Fruit fly (Drosophila melanogaster): Measurements from ENCODE around the gene B9d1.

The B9d1 gene

dm6 chr3R:15493211-15493610 lies 11.5 kb downstream of the B9d1 start (continued):
- TF ChIP-seq grn (GFP tag; optimal IDR thresholded peaks at IDR 0.05) = no peak
- TF ChIP-seq ci (GFP tag; IDR thresholded peaks at IDR 0.05) = peak; percentile 45; the same call in 1 of the 3 replicates
- peak; percentile 2 for TF ChIP-seq HmgZ (tag; optimal IDR thresholded peaks at IDR 0.05)
- peak; percentile 42; the same call in 1 of the 3 replicates for TF ChIP-seq CG6791 (GFP tag; IDR thresholded peaks at IDR 0.05; ENCODE audit: partially characterized antibody)
- TF ChIP-seq psq (GFP tag; optimal IDR thresholded peaks at IDR 0.05) = no peak
- TF ChIP-seq Trl (optimal IDR thresholded peaks at IDR 0.05) = no peak
- TF ChIP-seq Trl (GFP tag; optimal IDR thresholded peaks at IDR 0.05) = no peak
- TF ChIP-seq Oli (tag; optimal IDR thresholded peaks at IDR 0.05) = no peak
- TF ChIP-seq CG10431 (GFP tag; optimal IDR thresholded peaks at IDR 0.05) = no peak
- no peak for TF ChIP-seq Stat92E (GFP tag; optimal IDR thresholded peaks at IDR 0.05)
- TF ChIP-seq CG2199 (GFP tag; IDR thresholded peaks at IDR 0.05) = peak; percentile 90
- TF ChIP-seq zen (tag; optimal IDR thresholded peaks at IDR 0.05) = peak; percentile 16
- TF ChIP-seq CG15696 (tag; optimal IDR thresholded peaks at IDR 0.05) = peak; percentile 0
- TF ChIP-seq h (optimal IDR thresholded peaks at IDR 0.05) = no peak
- TF ChIP-seq inv (GFP tag; IDR thresholded peaks at IDR 0.05; ENCODE audit: partially characterized antibody) = 0 out of 2 replicates have a peak, but pooled peaks have one; percentile 7
- TF ChIP-seq CG15011 (GFP tag; optimal IDR thresholded peaks at IDR 0.05) = no peak
- peak; percentile 80 for TF ChIP-seq Med (GFP tag)
- TF ChIP-seq nmo (GFP tag; optimal IDR thresholded peaks at IDR 0.05) = peak; percentile 9
- no peak for TF ChIP-seq CG7372 (GFP tag; IDR thresholded peaks at IDR 0.05)
- peak; percentile 13 for TF ChIP-seq NfI (GFP tag; optimal IDR thresholded peaks at IDR 0.05)
- no peak for TF ChIP-seq maf-S (GFP tag; optimal IDR thresholded peaks at IDR 0.05)
- no peak for TF ChIP-seq onecut (GFP tag; IDR thresholded peaks at IDR 0.05)
- TF ChIP-seq CG34422 (GFP tag; IDR thresholded peaks at IDR 0.05) = no peak
- TF ChIP-seq CG1602 (GFP tag; optimal IDR thresholded peaks at IDR 0.05) = no peak
- no peak for TF ChIP-seq ranshi (GFP tag; IDR thresholded peaks at IDR 0.05)
- peak; percentile 64; the same call in 1 of the 2 replicates for TF ChIP-seq amos (GFP tag; IDR thresholded peaks at IDR 0.05; ENCODE audit: partially characterized antibody)
- TF ChIP-seq CG18619 (GFP tag; optimal IDR thresholded peaks at IDR 0.05) = no peak
- TF ChIP-seq Abd-B (GFP tag; optimal IDR thresholded peaks at IDR 0.05) = peak; percentile 32
- TF ChIP-seq TFAM (GFP tag; optimal IDR thresholded peaks at IDR 0.05) = no peak
- no peak for TF ChIP-seq CG8765 (GFP tag; IDR thresholded peaks at IDR 0.05)
- TF ChIP-seq Xrp1 (GFP tag; IDR thresholded peaks at IDR 0.05) = no peak
- TF ChIP-seq lmd (GFP tag; IDR thresholded peaks at IDR 0.05) = no peak
- no peak for TF ChIP-seq CG3847 (GFP tag; IDR thresholded peaks at IDR 0.05)
- no peak for TF ChIP-seq fu2 (GFP tag; optimal IDR thresholded peaks at IDR 0.05)
- TF ChIP-seq tap (tag; optimal IDR thresholded peaks at IDR 0.05) = no peak
- TF ChIP-seq CG3281 (GFP tag; optimal IDR thresholded peaks at IDR 0.05) = no peak
- TF ChIP-seq bbx (GFP tag; IDR thresholded peaks at IDR 0.05; ENCODE audit: partially characterized antibody) = 0 out of 2 replicates have a peak, but pooled peaks have one; percentile 15
- peak; percentile 91 for TF ChIP-seq Dip2 (GFP tag; IDR thresholded peaks at IDR 0.05)
- TF ChIP-seq Deaf1 (tag; optimal IDR thresholded peaks at IDR 0.05) = no peak
- TF ChIP-seq CG18599 (GFP tag; optimal IDR thresholded peaks at IDR 0.05) = no peak
- TF ChIP-seq dysf (GFP tag; IDR thresholded peaks at IDR 0.05) = no peak
- no peak for TF ChIP-seq PHDP (tag; optimal IDR thresholded peaks at IDR 0.05)
- peak; percentile 12 for TF ChIP-seq Hsf (GFP tag; optimal IDR thresholded peaks at IDR 0.05)
- TF ChIP-seq CG16813 (GFP tag; IDR thresholded peaks at IDR 0.05; ENCODE audit: partially characterized antibody) = peak; percentile 46; the same call in 1 of the 3 replicates
- TF ChIP-seq trem (tag; optimal IDR thresholded peaks at IDR 0.05) = no peak
- no peak for TF ChIP-seq sisA (GFP tag; IDR thresholded peaks at IDR 0.05)
- no peak for TF ChIP-seq CG4730 (GFP tag; IDR thresholded peaks at IDR 0.05)
- no peak for TF ChIP-seq CG32772 (GFP tag; IDR thresholded peaks at IDR 0.05)
- peak; percentile 7 for TF ChIP-seq phol (tag; optimal IDR thresholded peaks at IDR 0.05)
- TF ChIP-seq klu (GFP tag; IDR thresholded peaks at IDR 0.05) = no peak
- peak; percentile 16 for TF ChIP-seq Xbp1 (GFP tag; optimal IDR thresholded peaks at IDR 0.05)
- no peak for TF ChIP-seq CG10274 (GFP tag; optimal IDR thresholded peaks at IDR 0.05)
